Fruit fly (Drosophila melanogaster) whole organism, embryonic: ENCODE results near the gene CG34049.
A peak's percentile ranks its signal among the peaks of the same experiment; 100 is the strongest.

Experiments
- Antp ChIP-seq: fragments of 200-800 bp; sonication (Bioruptor generic); optimal IDR thresholded peaks from 3 replicates; lab custom pipeline; 2016; ENCODE audit warnings: missing biosample characterization, missing genetic modification characterization
- Bgb ChIP-seq: fragments of 200-800 bp; sonication (Bioruptor generic); IDR thresholded peaks from 2 replicates; pipeline ENCODE4 v1.3.6; 2022; ENCODE audit warnings: missing biosample characterization, missing genetic modification characterization; ENCODE audit not compliant: partially characterized antibody
- BtbVII ChIP-seq: fragments of 200-800 bp; sonication (Bioruptor generic); optimal IDR thresholded peaks from 3 replicates; lab custom pipeline; 2017; ENCODE audit warnings: missing biosample characterization, mild to moderate bottlenecking, missing genetic modification characterization
- CG10366 ChIP-seq: fragments of 200-800 bp; sonication (Bioruptor generic); IDR thresholded peaks from 2 replicates; pipeline ENCODE4 v1.3.6; 2022; ENCODE audit warnings: missing biosample characterization, missing genetic modification characterization
- CG10543 ChIP-seq: fragments of 200-800 bp; sonication (Bioruptor generic); optimal IDR thresholded peaks from 3 replicates; lab custom pipeline; 2017; ENCODE audit warnings: missing biosample characterization, mild to moderate bottlenecking, missing genetic modification characterization, moderate library complexity
- CG11504 ChIP-seq: fragments of 200-800 bp; sonication (Bioruptor generic); optimal IDR thresholded peaks from 3 replicates; lab custom pipeline; 2019; ENCODE audit warnings: missing biosample characterization, mild to moderate bottlenecking, missing genetic modification characterization, moderate library complexity
- CG12744 ChIP-seq: fragments of 200-800 bp; sonication (Bioruptor generic); optimal IDR thresholded peaks from 2 replicates; lab custom pipeline; 2016; ENCODE audit warnings: missing biosample characterization, missing genetic modification characterization
- CG13287 ChIP-seq: fragments of 200-800 bp; sonication (Bioruptor generic); IDR thresholded peaks from 2 replicates; pipeline ENCODE4 v1.3.6; 2022; ENCODE audit warnings: missing biosample characterization, missing genetic modification characterization; ENCODE audit not compliant: partially characterized antibody
- CG15479 ChIP-seq: fragments of 200-800 bp; sonication (Bioruptor generic); optimal IDR thresholded peaks from 3 replicates; lab custom pipeline; 2019; ENCODE audit warnings: missing biosample characterization, mild to moderate bottlenecking, missing genetic modification characterization, moderate library complexity
- CG15601 ChIP-seq: fragments of 200-800 bp; sonication (Bioruptor generic); optimal IDR thresholded peaks from 3 replicates; lab custom pipeline; 2019; ENCODE audit warnings: missing biosample characterization, mild to moderate bottlenecking, missing genetic modification characterization, moderate library complexity
- CG16815 ChIP-seq: fragments of 200-800 bp; sonication (Bioruptor generic); optimal IDR thresholded peaks from 3 replicates; lab custom pipeline; 2017; ENCODE audit warnings: missing biosample characterization, mild to moderate bottlenecking, missing genetic modification characterization
- CG17328 ChIP-seq: fragments of 200-800 bp; sonication (Bioruptor generic); IDR thresholded peaks from 2 replicates; pipeline ENCODE4 v1.3.6; 2022; ENCODE audit warnings: missing biosample characterization, missing genetic modification characterization
- CG17359 ChIP-seq: fragments of 200-800 bp; sonication (Bioruptor generic); optimal IDR thresholded peaks from 3 replicates; lab custom pipeline; 2018; ENCODE audit warnings: missing biosample characterization, mild to moderate bottlenecking, missing genetic modification characterization, moderate library complexity
- CG2199 ChIP-seq: fragments of 200-800 bp; sonication (Bioruptor generic); IDR thresholded peaks from 3 replicates; pipeline ENCODE4 v1.3.6; 2022; ENCODE audit warnings: missing biosample characterization, missing genetic modification characterization
- CG30403 ChIP-seq: fragments of 200-800 bp; sonication (Bioruptor generic); optimal IDR thresholded peaks from 3 replicates; lab custom pipeline; 2016; ENCODE audit warnings: missing biosample characterization, missing genetic modification characterization
- CG3281 ChIP-seq: fragments of 200-800 bp; sonication (Bioruptor generic); optimal IDR thresholded peaks from 3 replicates; lab custom pipeline; 2017; ENCODE audit warnings: missing biosample characterization, mild to moderate bottlenecking, missing genetic modification characterization
- CG6765 ChIP-seq: fragments of 200-800 bp; sonication (Bioruptor generic); optimal IDR thresholded peaks from 3 replicates; lab custom pipeline; 2017; ENCODE audit warnings: missing biosample characterization, mild to moderate bottlenecking, missing genetic modification characterization
- CG7745 ChIP-seq: fragments of 200-800 bp; sonication (Bioruptor generic); optimal IDR thresholded peaks from 2 replicates; lab custom pipeline; 2018; ENCODE audit warnings: missing biosample characterization, mild to moderate bottlenecking, missing genetic modification characterization, moderate library complexity
- CG9437 ChIP-seq: fragments of 200-800 bp; sonication (Bioruptor generic); optimal IDR thresholded peaks from 2 replicates; lab custom pipeline; 2018; ENCODE audit warnings: missing biosample characterization, mild to moderate bottlenecking, missing genetic modification characterization
- CG9876 ChIP-seq: fragments of 200-800 bp; sonication (Bioruptor generic); optimal IDR thresholded peaks from 2 replicates; lab custom pipeline; 2016; ENCODE audit warnings: missing biosample characterization, missing genetic modification characterization
- CG9932 ChIP-seq: fragments of 200-800 bp; sonication (Bioruptor generic); IDR thresholded peaks from 2 replicates; pipeline ENCODE4 v1.3.6; 2022; ENCODE audit warnings: missing biosample characterization, missing genetic modification characterization
- Deaf1 ChIP-seq: fragments of 200-800 bp; optimal IDR thresholded peaks from 3 replicates; lab custom pipeline; 2019; ENCODE audit warnings: missing biosample characterization, mild to moderate bottlenecking, missing genetic modification characterization, moderate library complexity
- HLH4C ChIP-seq: fragments of 200-800 bp; sonication (Bioruptor generic); IDR thresholded peaks from 3 replicates; pipeline ENCODE4 v1.3.6; 2022; ENCODE audit warnings: missing biosample characterization, missing genetic modification characterization; ENCODE audit not compliant: partially characterized antibody
- Mrtf ChIP-seq: fragments of 200-800 bp; sonication (Bioruptor generic); IDR thresholded peaks from 3 replicates; pipeline ENCODE4 v1.3.6; 2022; ENCODE audit warnings: missing biosample characterization, missing genetic modification characterization
- Oli ChIP-seq: fragments of 200-800 bp; sonication (Bioruptor generic); optimal IDR thresholded peaks from 2 replicates; lab custom pipeline; 2018; ENCODE audit warnings: missing biosample characterization, mild to moderate bottlenecking, missing genetic modification characterization, moderate library complexity
- Pdp1 ChIP-seq, 2 experiments: fragments of 200-800 bp; sonication (Bioruptor generic); optimal IDR thresholded peaks; 3 replicates each; lab custom pipeline; 2016; ENCODE audit warnings: missing biosample characterization in 2 of 2, missing genetic modification characterization in 2 of 2, mild to moderate bottlenecking in 1 of 2, moderate library complexity in 1 of 2
- ap ChIP-seq: fragments of 200-800 bp; sonication (Bioruptor generic); IDR thresholded peaks from 2 replicates; pipeline ENCODE4 v1.3.6; 2022; ENCODE audit warnings: missing biosample characterization, missing genetic modification characterization
- ara ChIP-seq: fragments of 200-800 bp; sonication (Bioruptor generic); IDR thresholded peaks from 2 replicates; pipeline ENCODE4 v1.3.6; 2022; ENCODE audit warnings: missing biosample characterization, missing genetic modification characterization
- corto ChIP-seq: fragments of 200-800 bp; sonication (Bioruptor generic); optimal IDR thresholded peaks from 2 replicates; lab custom pipeline; 2016; ENCODE audit warnings: missing biosample characterization, mild to moderate bottlenecking, missing genetic modification characterization, moderate library complexity
- crol ChIP-seq: fragments of 200-800 bp; sonication (Bioruptor generic); IDR thresholded peaks from 2 replicates; pipeline ENCODE4 v1.3.6; 2022; ENCODE audit warnings: missing biosample characterization, missing genetic modification characterization
- exex ChIP-seq: fragments of 200-800 bp; sonication (Bioruptor generic); optimal IDR thresholded peaks from 4 replicates; lab custom pipeline; 2018; ENCODE audit warnings: missing biosample characterization, mild to moderate bottlenecking, missing genetic modification characterization, moderate library complexity
- eyg ChIP-seq: fragments of 200-800 bp; sonication (Bioruptor generic); optimal IDR thresholded peaks from 3 replicates; lab custom pipeline; 2016; ENCODE audit warnings: missing biosample characterization, missing genetic modification characterization
- grau ChIP-seq: fragments of 200-800 bp; optimal IDR thresholded peaks from 3 replicates; lab custom pipeline; 2019; ENCODE audit warnings: missing biosample characterization, mild to moderate bottlenecking, missing genetic modification characterization, moderate library complexity
- grn ChIP-seq: fragments of 200-800 bp; sonication (Bioruptor generic); optimal IDR thresholded peaks from 3 replicates; lab custom pipeline; 2017; ENCODE audit warnings: missing biosample characterization, missing genetic modification characterization
- lab ChIP-seq: fragments of 200-800 bp; sonication (Bioruptor generic); optimal IDR thresholded peaks from 3 replicates; lab custom pipeline; 2017; ENCODE audit warnings: missing biosample characterization, missing genetic modification characterization, mild to moderate bottlenecking, moderate library complexity, missing genetic modification reagents
- lbe ChIP-seq: fragments of 200-800 bp; sonication (Bioruptor generic); optimal IDR thresholded peaks from 2 replicates; lab custom pipeline; 2016; ENCODE audit warnings: missing biosample characterization, mild to moderate bottlenecking, missing genetic modification characterization
- lilli ChIP-seq: fragments of 200-800 bp; sonication (Bioruptor generic); optimal IDR thresholded peaks from 3 replicates; lab custom pipeline; 2016; ENCODE audit warnings: missing biosample characterization, missing genetic modification characterization
- mam ChIP-seq: fragments of 200-800 bp; sonication (Bioruptor generic); optimal IDR thresholded peaks from 3 replicates; lab custom pipeline; 2016; ENCODE audit warnings: missing biosample characterization, missing genetic modification characterization
- mirr ChIP-seq: fragments of 200-800 bp; sonication (Bioruptor generic); optimal IDR thresholded peaks from 3 replicates; lab custom pipeline; 2018; ENCODE audit warnings: missing biosample characterization, mild to moderate bottlenecking, missing genetic modification characterization
- prd ChIP-seq, 3 experiments: fragments of >200 bp in 2 of 3; fragments of 200-800 bp in 1 of 3; sonication (Bioruptor generic) in 1 of 3; optimal IDR thresholded peaks in 2 of 3; IDR thresholded peaks in 1 of 3; 2 replicates in 2 of 3; 3 replicates in 1 of 3; pipeline versions ENCODE4 v1.3.6 to Lab custom; 2017 to 2022; ENCODE audit warnings: missing biosample characterization in 1 of 3, missing genetic modification characterization in 1 of 3
- scrt ChIP-seq: fragments of 200-800 bp; sonication (Bioruptor generic); optimal IDR thresholded peaks from 2 replicates; lab custom pipeline; 2018; ENCODE audit warnings: missing biosample characterization, mild to moderate bottlenecking, missing genetic modification characterization, moderate library complexity
- sd ChIP-seq: fragments of 200-800 bp; sonication (Bioruptor generic); optimal IDR thresholded peaks from 3 replicates; lab custom pipeline; 2018; ENCODE audit warnings: missing biosample characterization, mild to moderate bottlenecking, missing genetic modification characterization, moderate library complexity
- sisA ChIP-seq: fragments of 200-800 bp; sonication (Bioruptor generic); IDR thresholded peaks from 2 replicates; pipeline ENCODE4 v1.3.6; 2022; ENCODE audit warnings: missing biosample characterization, missing genetic modification characterization
- sr ChIP-seq: fragments of 200-800 bp; sonication (Bioruptor generic); IDR thresholded peaks from 3 replicates; pipeline ENCODE4 v1.3.6; 2022; ENCODE audit warnings: missing biosample characterization, missing genetic modification characterization
- sug ChIP-seq: fragments of 200-800 bp; optimal IDR thresholded peaks from 2 replicates; lab custom pipeline; 2019; ENCODE audit warnings: missing biosample characterization, mild to moderate bottlenecking, missing genetic modification characterization, moderate library complexity
- tio ChIP-seq: fragments of 200-800 bp; sonication (Bioruptor generic); optimal IDR thresholded peaks from 2 replicates; lab custom pipeline; 2017; ENCODE audit warnings: missing biosample characterization, missing genetic modification characterization, inconsistent platforms
- trem ChIP-seq: fragments of 200-800 bp; optimal IDR thresholded peaks from 3 replicates; lab custom pipeline; 2019; ENCODE audit warnings: missing biosample characterization, mild to moderate bottlenecking, missing genetic modification characterization, moderate library complexity

Gene CG34049

DNA sequence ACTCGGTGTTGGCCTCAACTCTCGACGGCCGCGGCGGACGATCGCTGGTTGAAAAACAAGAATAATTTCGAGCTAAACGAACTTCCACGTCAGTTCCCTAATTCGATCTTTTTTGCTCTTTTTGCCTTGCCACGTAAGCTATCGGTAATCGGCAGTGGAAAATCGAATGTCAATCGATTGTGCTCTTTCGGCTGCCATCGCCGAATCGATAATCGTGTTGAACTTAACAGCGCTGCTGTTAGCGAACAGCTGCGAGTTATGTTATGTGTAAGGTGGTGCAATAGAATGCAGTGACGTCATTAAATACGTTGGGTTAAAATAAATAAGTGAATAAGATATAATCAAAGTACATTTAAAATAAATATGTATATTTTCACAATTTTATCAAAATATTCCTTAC is 28.4 kb downstream of the CG34049 start, which contains the start of gene Sec24CD (continued):
- TF ChIP-seq trem (peak; percentile 80), CG3281 (GFP tag; lab: Kevin White, UChicago) (no peak), CG15601 (tag; lab: Kevin White, UChicago) (no peak), CG7745 (tag; lab: Kevin White, UChicago) (no peak), CG16815 (no peak), Oli (tag; lab: Kevin White, UChicago) (no peak), CG30403 (GFP tag; lab: Kevin White, UChicago) (peak; percentile 16)

DNA sequence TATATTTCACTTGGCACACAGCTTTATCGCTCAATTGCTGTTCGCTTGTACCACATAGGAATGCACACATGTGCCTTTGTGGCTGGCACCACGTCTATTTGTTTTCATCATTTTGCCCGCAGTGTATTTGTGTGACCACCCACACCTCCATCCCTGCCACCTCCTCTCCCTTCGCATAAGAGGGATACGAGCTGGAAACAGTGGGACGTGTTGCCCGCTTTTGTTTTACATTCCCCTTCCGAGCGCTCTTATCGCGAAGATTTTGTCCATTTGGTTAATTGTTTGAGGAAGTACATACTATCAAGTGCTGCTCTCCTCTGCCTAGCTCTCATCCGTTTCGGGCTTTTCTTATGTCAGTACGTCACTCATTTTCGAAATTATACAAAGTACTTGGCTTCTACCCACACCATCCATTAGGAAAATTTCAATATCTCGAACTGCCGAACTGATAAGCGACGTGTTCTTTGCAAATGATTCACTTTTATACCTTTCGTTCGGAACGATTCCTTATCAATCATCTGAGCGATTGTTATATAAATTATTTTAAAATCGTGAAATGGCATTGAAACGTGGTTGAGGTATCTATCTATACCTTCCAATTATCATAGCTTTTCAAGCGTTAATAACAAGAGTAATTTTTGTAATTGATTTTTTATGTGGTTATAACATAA is 36.8 kb downstream of the CG34049 start:
- TF ChIP-seq lilli (GFP tag; lab: Kevin White, UChicago): no peak
- peak in 1 of 2 experiments; percentile 84 for TF ChIP-seq Pdp1 (GFP tag; optimal IDR thresholded peaks at IDR 0.05; lab: Kevin White, UChicago)
- no peak for TF ChIP-seq CG6765 (GFP tag; lab: Kevin White, UChicago)
- peak; percentile 57 for TF ChIP-seq mirr (GFP tag; lab: Kevin White, UChicago)
- no peak for TF ChIP-seq Bgb (GFP tag; lab: Robert Waterston, UW)
- peak; percentile 60; the same call in 2 of the 3 replicates for TF ChIP-seq sr (GFP tag; lab: Robert Waterston, UW)
- TF ChIP-seq tio (GFP tag; lab: Kevin White, UChicago): no peak
- TF ChIP-seq lab (GFP tag; lab: Kevin White, UChicago): peak; percentile 29
- no peak for TF ChIP-seq eyg (GFP tag; lab: Kevin White, UChicago)
- peak; percentile 13 for TF ChIP-seq sug
- 0 out of 3 replicates have a peak, but pooled peaks have one; percentile 26 for TF ChIP-seq Mrtf (GFP tag; lab: Robert Waterston, UW)
- no peak for TF ChIP-seq Antp (GFP tag; lab: Kevin White, UChicago)
- peak; percentile 9 for TF ChIP-seq corto
- TF ChIP-seq CG17359: no peak
- TF ChIP-seq HLH4C (GFP tag; lab: Robert Waterston, UW): 0 out of 3 replicates have a peak, but pooled peaks have one; percentile 16
- no peak for TF ChIP-seq CG12744 (GFP tag; lab: Kevin White, UChicago)
- TF ChIP-seq CG10366 (GFP tag; lab: Robert Waterston, UW): no peak
- peak; percentile 32; the same call in 1 of the 3 replicates for TF ChIP-seq CG2199
- TF ChIP-seq prd (optimal IDR thresholded peaks at IDR 0.05; lab: Kevin White, UChicago): no peak
- TF ChIP-seq prd (GFP tag; IDR thresholded peaks at IDR 0.05; lab: Robert Waterston, UW): no peak
- no peak for TF ChIP-seq CG17328 (GFP tag; lab: Robert Waterston, UW)
- TF ChIP-seq exex (tag; lab: Kevin White, UChicago): peak; percentile 94
- no peak for TF ChIP-seq CG11504
- peak; percentile 62 for TF ChIP-seq BtbVII (GFP tag; lab: Kevin White, UChicago)
- peak; percentile 30 for TF ChIP-seq CG15479 (GFP tag; lab: Kevin White, UChicago)
- no peak for TF ChIP-seq scrt (GFP tag; lab: Kevin White, UChicago)
- no peak for TF ChIP-seq CG9437
- peak; percentile 18; the same call in 1 of the 2 replicates for TF ChIP-seq ara (GFP tag; lab: Robert Waterston, UW)
- TF ChIP-seq crol: peak; percentile 87
- peak; percentile 10 for TF ChIP-seq lbe (GFP tag; lab: Kevin White, UChicago)
- no peak for TF ChIP-seq CG10543
- no peak for TF ChIP-seq grau (tag; lab: Kevin White, UChicago)
- TF ChIP-seq sisA (GFP tag; lab: Robert Waterston, UW): no peak
- TF ChIP-seq CG13287: no peak
- 0 out of 2 replicates have a peak, but pooled peaks have one; percentile 10 for TF ChIP-seq CG9932
- no peak for TF ChIP-seq Deaf1 (tag; lab: Kevin White, UChicago)
- TF ChIP-seq mam (GFP tag; lab: Kevin White, UChicago): no peak
- TF ChIP-seq CG9876: no peak
- TF ChIP-seq sd (tag; lab: Kevin White, UChicago): peak; percentile 34
- no peak for TF ChIP-seq ap (GFP tag; lab: Robert Waterston, UW)
- TF ChIP-seq grn: peak; percentile 71
